Fruit fly (Drosophila melanogaster) whole organism, embryonic: ENCODE data around the gene CG33282.

Source experiments
- ATbp ChIP-seq: fragments of 200-800 bp; sonication (Bioruptor generic); optimal IDR thresholded peaks from 2 replicates; lab custom pipeline; 2017; ENCODE audit warnings: missing biosample characterization, mild to moderate bottlenecking, missing genetic modification characterization, missing genetic modification reagents
- BtbVII ChIP-seq: fragments of 200-800 bp; sonication (Bioruptor generic); optimal IDR thresholded peaks from 3 replicates; lab custom pipeline; 2017; ENCODE audit warnings: missing biosample characterization, mild to moderate bottlenecking, missing genetic modification characterization
- CG10979 ChIP-seq: fragments of 200-800 bp; sonication (Bioruptor generic); optimal IDR thresholded peaks from 2 replicates; lab custom pipeline; 2018; ENCODE audit warnings: missing biosample characterization, mild to moderate bottlenecking, missing genetic modification characterization, moderate library complexity
- CG11247 ChIP-seq: fragments of 200-800 bp; sonication (Bioruptor generic); IDR thresholded peaks from 2 replicates; pipeline ENCODE4 v1.3.6; 2022; ENCODE audit warnings: missing biosample characterization, missing genetic modification characterization
- CG12071 ChIP-seq: fragments of 200-800 bp; sonication (Bioruptor generic); optimal IDR thresholded peaks from 3 replicates; lab custom pipeline; 2018; ENCODE audit warnings: missing biosample characterization, mild to moderate bottlenecking, missing genetic modification characterization
- CG12219 ChIP-seq: fragments of 200-800 bp; sonication (Bioruptor generic); optimal IDR thresholded peaks from 3 replicates; lab custom pipeline; 2018; ENCODE audit warnings: missing biosample characterization, mild to moderate bottlenecking, missing genetic modification characterization
- CG12659 ChIP-seq: fragments of 200-800 bp; sonication (Bioruptor generic); optimal IDR thresholded peaks from 3 replicates; lab custom pipeline; 2017; ENCODE audit warnings: mild to moderate bottlenecking, missing biosample characterization, missing genetic modification reagents, missing genetic modification characterization
- CG14050 ChIP-seq: fragments of 200-800 bp; sonication (Bioruptor generic); IDR thresholded peaks from 3 replicates; pipeline ENCODE4 v1.3.6; 2022; ENCODE audit warnings: missing biosample characterization, missing genetic modification characterization
- CG16779 ChIP-seq: fragments of 200-800 bp; sonication (Bioruptor generic); IDR thresholded peaks from 2 replicates; pipeline ENCODE4 v1.3.6; 2022; ENCODE audit warnings: missing biosample characterization, missing genetic modification characterization
- CG16815 ChIP-seq: fragments of 200-800 bp; sonication (Bioruptor generic); optimal IDR thresholded peaks from 3 replicates; lab custom pipeline; 2017; ENCODE audit warnings: missing biosample characterization, mild to moderate bottlenecking, missing genetic modification characterization
- CG17361 ChIP-seq: fragments of 200-800 bp; sonication (Bioruptor generic); IDR thresholded peaks from 3 replicates; pipeline ENCODE4 v1.3.6; 2022; ENCODE audit warnings: missing biosample characterization, missing genetic modification characterization
- CG17829 ChIP-seq: fragments of 200-800 bp; optimal IDR thresholded peaks from 2 replicates; lab custom pipeline; 2019; ENCODE audit warnings: missing biosample characterization, mild to moderate bottlenecking, missing genetic modification characterization, moderate library complexity
- CG18011 ChIP-seq: fragments of 200-800 bp; sonication (Bioruptor generic); optimal IDR thresholded peaks from 2 replicates; lab custom pipeline; 2017; ENCODE audit warnings: missing biosample characterization, missing genetic modification characterization, mild to moderate bottlenecking, moderate library complexity, missing genotype
- CG18262 ChIP-seq: fragments of 200-800 bp; optimal IDR thresholded peaks from 3 replicates; lab custom pipeline; 2019; ENCODE audit warnings: missing biosample characterization, mild to moderate bottlenecking, missing genetic modification characterization, moderate library complexity
- CG3065 ChIP-seq: fragments of 200-800 bp; sonication (Bioruptor generic); optimal IDR thresholded peaks from 2 replicates; lab custom pipeline; 2016; ENCODE audit warnings: missing biosample characterization, missing genetic modification characterization
- CG3726 ChIP-seq: fragments of 200-800 bp; sonication (Bioruptor generic); IDR thresholded peaks from 3 replicates; pipeline ENCODE4, ENCODE4 v1.3.6; 2022; ENCODE audit warnings: missing biosample characterization, missing genetic modification characterization
- CG42726 ChIP-seq: fragments of 200-800 bp; sonication (Bioruptor generic); IDR thresholded peaks from 2 replicates; pipeline ENCODE4 v1.3.6; 2022; ENCODE audit warnings: missing biosample characterization, missing genetic modification characterization; ENCODE audit not compliant: partially characterized antibody
- CG43689 ChIP-seq: fragments of 200-800 bp; sonication (Bioruptor generic); IDR thresholded peaks from 2 replicates; pipeline ENCODE4 v1.3.6; 2022; ENCODE audit warnings: missing biosample characterization, missing genetic modification characterization
- CG7786 ChIP-seq: fragments of 200-800 bp; sonication (Bioruptor generic); optimal IDR thresholded peaks from 2 replicates; lab custom pipeline; 2016; ENCODE audit warnings: missing biosample characterization, missing genetic modification characterization
- CG7987 ChIP-seq: fragments of 200-800 bp; sonication (Bioruptor generic); optimal IDR thresholded peaks from 2 replicates; lab custom pipeline; 2018; ENCODE audit warnings: missing biosample characterization, mild to moderate bottlenecking, missing genetic modification characterization, moderate library complexity
- CG8388 ChIP-seq: fragments of 200-800 bp; sonication (Bioruptor generic); optimal IDR thresholded peaks from 2 replicates; lab custom pipeline; 2019; ENCODE audit warnings: missing biosample characterization, mild to moderate bottlenecking, missing genetic modification characterization, moderate library complexity
- CG9609 ChIP-seq: fragments of 200-800 bp; sonication (Bioruptor generic); optimal IDR thresholded peaks from 3 replicates; lab custom pipeline; 2016; ENCODE audit warnings: missing biosample characterization, missing genetic modification characterization
- CG9797 ChIP-seq: fragments of 200-800 bp; sonication (Bioruptor generic); optimal IDR thresholded peaks from 3 replicates; lab custom pipeline; 2018; ENCODE audit warnings: missing biosample characterization, mild to moderate bottlenecking, missing genetic modification characterization
- CG9932 ChIP-seq: fragments of 200-800 bp; sonication (Bioruptor generic); IDR thresholded peaks from 2 replicates; pipeline ENCODE4 v1.3.6; 2022; ENCODE audit warnings: missing biosample characterization, missing genetic modification characterization
- CTCF ChIP-seq: fragments of 200-800 bp; sonication (Bioruptor generic); optimal IDR thresholded peaks from 2 replicates; lab custom pipeline; 2017; ENCODE audit warnings: missing biosample characterization, mild to moderate bottlenecking, missing genetic modification characterization, moderate library complexity
- D19A ChIP-seq: fragments of 200-800 bp; optimal IDR thresholded peaks from 3 replicates; lab custom pipeline; 2019; ENCODE audit warnings: missing biosample characterization, mild to moderate bottlenecking, missing genetic modification characterization, moderate library complexity
- Deaf1 ChIP-seq: fragments of 200-800 bp; optimal IDR thresholded peaks from 3 replicates; lab custom pipeline; 2019; ENCODE audit warnings: missing biosample characterization, mild to moderate bottlenecking, missing genetic modification characterization, moderate library complexity
- E2f1 ChIP-seq: fragments of 200-800 bp; sonication (Bioruptor generic); IDR thresholded peaks from 2 replicates; pipeline ENCODE4 v1.3.6; 2022; ENCODE audit warnings: missing biosample characterization, missing genetic modification characterization
- Fer3 ChIP-seq: fragments of 200-800 bp; sonication (Bioruptor generic); optimal IDR thresholded peaks from 2 replicates; lab custom pipeline; 2018; ENCODE audit warnings: missing biosample characterization, mild to moderate bottlenecking, missing genetic modification characterization, moderate library complexity
- Jarid2 ChIP-seq: fragments of 200-800 bp; sonication (Bioruptor generic); optimal IDR thresholded peaks from 3 replicates; lab custom pipeline; 2017; ENCODE audit warnings: mild to moderate bottlenecking, missing biosample characterization, missing genetic modification reagents, missing genetic modification characterization
- Max ChIP-seq: fragments of 200-800 bp; sonication (Bioruptor generic); optimal IDR thresholded peaks from 2 replicates; lab custom pipeline; 2016; ENCODE audit warnings: missing biosample characterization, mild to moderate bottlenecking, missing genetic modification characterization
- Med ChIP-seq: fragments of 200-800 bp; sonication (Bioruptor generic); peaks from one replicate; lab custom pipeline; 2016; ENCODE audit warnings: missing biosample characterization, missing genetic modification characterization, mild to moderate bottlenecking, inconsistent platforms, moderate library complexity
- Oaz ChIP-seq: fragments of 200-800 bp; sonication (Bioruptor generic); IDR thresholded peaks from 2 replicates; pipeline ENCODE4 v1.3.6; 2022; ENCODE audit warnings: missing biosample characterization, missing genetic modification characterization
- Optix ChIP-seq: fragments of 200-800 bp; sonication (Bioruptor generic); IDR thresholded peaks from 3 replicates; pipeline ENCODE4 v1.3.6; 2022; ENCODE audit warnings: missing biosample characterization, missing genetic modification characterization
- Poxn ChIP-seq: fragments of 200-800 bp; sonication (Bioruptor generic); IDR thresholded peaks from 2 replicates; pipeline ENCODE4 v1.3.6; 2022; ENCODE audit warnings: missing biosample characterization, missing genetic modification characterization
- Taf1 ChIP-seq: fragments of 200-800 bp; sonication (Bioruptor generic); IDR thresholded peaks from 2 replicates; pipeline ENCODE4 v1.3.6; 2022; ENCODE audit warnings: missing biosample characterization, missing genetic modification characterization
- Tbp ChIP-seq: fragments of >200 bp; optimal IDR thresholded peaks from 2 replicates; lab custom pipeline; 2018; ENCODE audit warnings: missing biosample characterization, missing genetic modification characterization
- ase ChIP-seq: fragments of 200-800 bp; sonication (Bioruptor generic); IDR thresholded peaks from 3 replicates; pipeline ENCODE4 v1.3.6; 2022; ENCODE audit warnings: missing biosample characterization, missing genetic modification characterization
- cas ChIP-seq: fragments of 200-800 bp; sonication (Bioruptor generic); IDR thresholded peaks from 2 replicates; pipeline ENCODE4 v1.3.6; 2022; ENCODE audit warnings: missing biosample characterization, missing genetic modification characterization
- corto ChIP-seq: fragments of 200-800 bp; sonication (Bioruptor generic); optimal IDR thresholded peaks from 2 replicates; lab custom pipeline; 2016; ENCODE audit warnings: missing biosample characterization, mild to moderate bottlenecking, missing genetic modification characterization, moderate library complexity
- crp ChIP-seq, 2 experiments: fragments of 200-800 bp; sonication (Bioruptor generic); optimal IDR thresholded peaks; 2 replicates in 1 of 2; 3 replicates in 1 of 2; lab custom pipeline; 2017; ENCODE audit warnings: missing biosample characterization in 2 of 2, missing genetic modification characterization in 2 of 2, mild to moderate bottlenecking in 1 of 2, moderate library complexity in 1 of 2
- dysf ChIP-seq: fragments of 200-800 bp; sonication (Bioruptor generic); IDR thresholded peaks from 3 replicates; pipeline ENCODE4 v1.3.6; 2022; ENCODE audit warnings: missing biosample characterization, missing genetic modification characterization
- gcm2 ChIP-seq: fragments of 200-800 bp; sonication (Bioruptor generic); optimal IDR thresholded peaks from 2 replicates; lab custom pipeline; 2016; ENCODE audit warnings: missing biosample characterization, missing genetic modification characterization
- gsb ChIP-seq: fragments of 200-800 bp; sonication (Bioruptor generic); IDR thresholded peaks from 2 replicates; pipeline ENCODE4 v1.3.6; 2022; ENCODE audit warnings: missing biosample characterization, missing genetic modification characterization
- hkb ChIP-seq, 2 experiments: fragments of 200-800 bp in 1 of 2; fragments of >200 bp in 1 of 2; sonication (Bioruptor generic) in 1 of 2; IDR thresholded peaks in 1 of 2; optimal IDR thresholded peaks in 1 of 2; 2 replicates each; pipeline versions ENCODE4 v1.3.6 to Lab custom; 2017 to 2022; ENCODE audit warnings: missing biosample characterization in 1 of 2, missing genetic modification characterization in 1 of 2
- jing ChIP-seq: fragments of 200-800 bp; sonication (Bioruptor generic); optimal IDR thresholded peaks from 2 replicates; lab custom pipeline; 2018; ENCODE audit warnings: missing biosample characterization, mild to moderate bottlenecking, missing genetic modification characterization
- pho ChIP-seq: fragments of 200-800 bp; sonication (Bioruptor generic); optimal IDR thresholded peaks from 2 replicates; lab custom pipeline; 2016; ENCODE audit warnings: missing biosample characterization, missing genetic modification characterization
- slp2 ChIP-seq: fragments of 200-800 bp; sonication (Bioruptor generic); optimal IDR thresholded peaks from 2 replicates; lab custom pipeline; 2016; ENCODE audit warnings: missing biosample characterization, missing genetic modification characterization
- twi ChIP-seq: fragments of 200-800 bp; optimal IDR thresholded peaks from 2 replicates; lab custom pipeline; 2019; ENCODE audit warnings: missing biosample characterization, mild to moderate bottlenecking, missing genetic modification characterization, moderate library complexity
- z ChIP-seq: fragments of 200-800 bp; sonication (Bioruptor generic); IDR thresholded peaks from 3 replicates; pipeline ENCODE4 v1.3.6; 2022; ENCODE audit warnings: missing biosample characterization, missing genetic modification characterization
- zf30C ChIP-seq: fragments of 200-800 bp; sonication (Bioruptor generic); optimal IDR thresholded peaks from 3 replicates; lab custom pipeline; 2018; ENCODE audit warnings: missing biosample characterization, mild to moderate bottlenecking, missing genetic modification characterization
- zfh2 ChIP-seq: fragments of 200-800 bp; sonication (Bioruptor generic); optimal IDR thresholded peaks from 2 replicates; lab custom pipeline; 2016; ENCODE audit warnings: missing biosample characterization, missing genetic modification characterization

CG33282 gene

DNA sequence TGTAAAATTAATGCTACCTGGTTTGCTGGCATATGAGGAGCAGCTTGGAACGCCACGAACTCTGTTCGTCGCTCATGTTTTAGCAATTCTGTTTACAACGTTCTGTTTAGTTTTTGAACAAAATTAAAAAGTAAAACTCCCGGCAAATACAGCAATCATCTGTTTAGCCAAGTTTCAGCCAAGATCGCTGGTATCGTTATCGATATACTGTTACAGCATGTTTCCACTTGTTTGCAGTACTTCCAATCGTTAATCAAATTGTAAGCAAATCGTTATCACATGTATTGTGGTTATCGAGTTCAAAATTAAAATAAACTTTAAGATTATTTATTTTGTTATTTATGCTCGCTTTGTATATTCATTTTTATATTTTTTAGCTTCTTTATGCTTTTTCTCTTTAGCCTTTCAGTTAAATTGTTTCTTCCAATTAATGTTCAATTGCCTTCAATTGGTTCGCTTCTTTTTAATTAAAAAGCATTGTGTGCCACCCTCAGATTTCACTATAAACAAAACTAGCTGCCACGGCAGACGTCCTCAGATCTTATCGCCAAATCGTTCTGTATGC, 7.9 kb upstream of the CG33282 start, which contains the start of the genes Fign and CG8837 (continued):
- TF ChIP-seq Tbp (GFP tag; lab: Kevin White, UChicago) (no peak), CG42726 (no peak; the same call in 1 of the 2 replicates), Oaz (GFP tag; lab: Robert Waterston, UW) (no peak), twi (tag; lab: Kevin White, UChicago) (no peak), CG3065 (no peak), z (GFP tag; lab: Robert Waterston, UW) (no peak), CG18262 (tag; lab: Kevin White, UChicago) (no peak), CTCF (no peak), Fer3 (no peak), CG16815 (no peak), CG16779 (no peak), Med (GFP tag; lab: Kevin White, UChicago) (peak; percentile 52), hkb (optimal IDR thresholded peaks at IDR 0.05; lab: Kevin White, UChicago) (no peak), hkb (GFP tag; IDR thresholded peaks at IDR 0.05; lab: Robert Waterston, UW) (no peak), Deaf1 (tag; lab: Kevin White, UChicago) (no peak), Taf1 (no peak), corto (GFP tag; lab: Kevin White, UChicago) (no peak), Poxn (GFP tag; lab: Robert Waterston, UW) (no peak), CG12071 (GFP tag; lab: Kevin White, UChicago) (no peak), cas (no peak), CG7987 (GFP tag; lab: Kevin White, UChicago) (no peak), crp (GFP tag; optimal IDR thresholded peaks at IDR 0.05; lab: Kevin White, UChicago) (peak; percentile 63 to 93), CG7786 (no peak), E2f1 (GFP tag; lab: Robert Waterston, UW) (no peak), CG9797 (GFP tag; lab: Kevin White, UChicago) (no peak), Optix (GFP tag; lab: Robert Waterston, UW) (no peak), CG8388 (no peak), ase (GFP tag; lab: Robert Waterston, UW) (no peak), dysf (no peak), CG12219 (GFP tag; lab: Kevin White, UChicago) (no peak), gcm2 (GFP tag; lab: Kevin White, UChicago) (no peak), CG3726 (GFP tag; lab: Robert Waterston, UW) (no peak), CG10979 (tag; lab: Kevin White, UChicago) (no peak), CG11247 (GFP tag; lab: Robert Waterston, UW) (no peak), CG14050 (GFP tag; lab: Robert Waterston, UW) (no peak), pho (GFP tag; lab: Kevin White, UChicago) (no peak), CG9609 (no peak), CG18011 (GFP tag; lab: Kevin White, UChicago) (no peak), zfh2 (GFP tag; lab: Kevin White, UChicago) (no peak), Max (GFP tag; lab: Kevin White, UChicago) (no peak), BtbVII (no peak), D19A (tag; lab: Kevin White, UChicago) (no peak), CG12659 (GFP tag; lab: Kevin White, UChicago) (no peak), CG17829 (no peak), CG17361 (GFP tag; lab: Robert Waterston, UW) (no peak), gsb (no peak), jing (no peak), Jarid2 (GFP tag; lab: Kevin White, UChicago) (no peak), CG9932 (GFP tag; lab: Robert Waterston, UW) (no peak), ATbp (GFP tag; lab: Kevin White, UChicago) (no peak), zf30C (GFP tag; lab: Kevin White, UChicago) (no peak), CG43689 (GFP tag; lab: Robert Waterston, UW) (no peak), slp2 (GFP tag; lab: Kevin White, UChicago) (no peak)
